Fruit fly (Drosophila melanogaster) whole organism, adult: ENCODE data around the gene Mps1.

Experiments used
- CG12768 ChIP-seq: fragments of 200-800 bp; sonication (Bioruptor generic); optimal IDR thresholded peaks from 2 replicates; lab custom pipeline; 2017; ENCODE audit warnings: missing biosample characterization, missing genetic modification characterization, mild to moderate bottlenecking, moderate library complexity, missing genetic modification reagents
- CG1620 ChIP-seq: fragments of 200-800 bp; sonication (Bioruptor generic); optimal IDR thresholded peaks from 2 replicates; lab custom pipeline; 2016; ENCODE audit warnings: missing biosample characterization, missing genetic modification characterization
- CG7045 ChIP-seq: fragments of 200-800 bp; sonication (Bioruptor generic); optimal IDR thresholded peaks from 2 replicates; lab custom pipeline; 2017; ENCODE audit warnings: missing biosample characterization, mild to moderate bottlenecking, missing genetic modification characterization
- CG7101 ChIP-seq: fragments of 200-800 bp; sonication (Bioruptor generic); optimal IDR thresholded peaks from 2 replicates; lab custom pipeline; 2018; ENCODE audit warnings: missing biosample characterization, mild to moderate bottlenecking, missing genetic modification characterization, moderate library complexity
- Crg-1 ChIP-seq: fragments of 200-800 bp; sonication (Bioruptor generic); optimal IDR thresholded peaks from 2 replicates; lab custom pipeline; 2016; ENCODE audit warnings: missing biosample characterization, missing genetic modification characterization
- Hr96 ChIP-seq: fragments of 200-800 bp; sonication (Bioruptor generic); optimal IDR thresholded peaks from 2 replicates; lab custom pipeline; 2016; ENCODE audit warnings: missing biosample characterization, missing genetic modification characterization
- kay ChIP-seq: fragments of 200-800 bp; sonication (Bioruptor generic); peaks from one replicate; lab custom pipeline; 2016; ENCODE audit warnings: missing biosample characterization, missing genetic modification characterization, borderline replicate concordance

dm6 chr3R:17700488-17701130 lies 29.5 kb downstream of the Mps1 start:
- TF ChIP-seq kay (GFP tag; lab: Kevin White, UChicago) (peak; percentile 99), CG12768 (GFP tag; lab: Kevin White, UChicago) (peak; percentile 98), Crg-1 (GFP tag; lab: Kevin White, UChicago) (peak; percentile 88), CG1620 (peak; percentile 67), CG7045 (GFP tag; lab: Kevin White, UChicago) (peak; percentile 99), Hr96 (peak; percentile 60), CG7101 (tag; lab: Kevin White, UChicago) (peak; percentile 99)
